Fruit fly (Drosophila melanogaster) whole organism, wandering third instar larva: ENCODE measurements around the gene CG10237.

Experiments used
- CG32264 ChIP-seq: fragments of 200-800 bp; sonication (Bioruptor generic); optimal IDR thresholded peaks from 2 replicates; lab custom pipeline; 2016; ENCODE audit warnings: missing biosample characterization, missing genetic modification characterization
- CG9705 ChIP-seq: fragments of 200-800 bp; sonication (Bioruptor generic); optimal IDR thresholded peaks from 2 replicates; lab custom pipeline; 2018; ENCODE audit warnings: missing biosample characterization, mild to moderate bottlenecking, missing genetic modification characterization
- Dif ChIP-seq: fragments of 200-275, 200-300 bp; sonication (Bioruptor generic); optimal IDR thresholded peaks from 2 replicates; lab custom pipeline; 2018; ENCODE audit warnings: missing biosample characterization, missing genetic modification characterization; ENCODE audit not compliant: partially characterized antibody
- GATAd ChIP-seq: sonication (Bioruptor generic); optimal IDR thresholded peaks from 2 replicates; lab custom pipeline; 2016; ENCODE audit warnings: missing biosample characterization, missing genetic modification characterization
- Hnf4 ChIP-seq: fragments of 200-800 bp; sonication (Bioruptor generic); optimal IDR thresholded peaks from 2 replicates; lab custom pipeline; 2016; ENCODE audit warnings: missing biosample characterization, mild to moderate bottlenecking, missing genetic modification characterization
- Hr78 ChIP-seq: fragments of >200 bp; optimal IDR thresholded peaks from 2 replicates; lab custom pipeline; 2017; ENCODE audit warnings: missing biosample characterization, missing genetic modification characterization
- Hr83 ChIP-seq: fragments of 200-300 bp; sonication (Bioruptor generic); optimal IDR thresholded peaks from 2 replicates; lab custom pipeline; 2016; ENCODE audit warnings: missing biosample characterization, mild to moderate bottlenecking, missing genetic modification characterization, moderate library complexity; ENCODE audit not compliant: poor library complexity, severe bottlenecking
- Myc ChIP-seq: fragments of >200 bp; optimal IDR thresholded peaks from 2 replicates; lab custom pipeline; 2017
- Rel ChIP-seq, 2 experiments: fragments of 200-800 bp; sonication (Bioruptor generic) in 1 of 2; optimal IDR thresholded peaks; 2 replicates in 1 of 2; 3 replicates in 1 of 2; lab custom pipeline; 2016 to 2019; ENCODE audit warnings: mild to moderate bottlenecking in 2 of 2, missing biosample characterization in 2 of 2, missing genetic modification characterization in 2 of 2, moderate library complexity in 1 of 2
- Vsx2 ChIP-seq: fragments of 200-300, 225-300 bp; sonication (Bioruptor generic); optimal IDR thresholded peaks from 2 replicates; lab custom pipeline; 2018; ENCODE audit warnings: missing biosample characterization, missing genetic modification characterization; ENCODE audit not compliant: partially characterized antibody
- br ChIP-seq: fragments of 200-800 bp; sonication (Bioruptor generic); optimal IDR thresholded peaks from 2 replicates; lab custom pipeline; 2016; ENCODE audit warnings: missing biosample characterization, missing genetic modification characterization
- dl ChIP-seq, 2 experiments: fragments of 175-275, 200-275 bp in 1 of 2; fragments of 200-275 bp in 1 of 2; sonication (Bioruptor generic); optimal IDR thresholded peaks; lab custom pipeline; 2018; ENCODE audit warnings: mild to moderate bottlenecking in 2 of 2, missing biosample characterization in 2 of 2, missing genetic modification characterization in 2 of 2, moderate library complexity in 2 of 2; ENCODE audit not compliant: partially characterized antibody in 2 of 2, insufficient read depth in 1 of 2
- dmrt93B ChIP-seq: fragments of 200-800 bp; sonication (Bioruptor generic); optimal IDR thresholded peaks from 2 replicates; lab custom pipeline; 2018; ENCODE audit warnings: missing biosample characterization, mild to moderate bottlenecking, missing genetic modification characterization
- fru ChIP-seq: fragments of 200-800 bp; sonication (Bioruptor generic); optimal IDR thresholded peaks from 3 replicates; lab custom pipeline; 2016; ENCODE audit warnings: missing biosample characterization, mild to moderate bottlenecking, missing genetic modification characterization
- lola ChIP-seq: fragments of >200 bp; optimal IDR thresholded peaks from 2 replicates; lab custom pipeline; 2017; ENCODE audit warnings: missing biosample characterization, missing genetic modification characterization
- pan ChIP-seq: fragments of >200 bp; optimal IDR thresholded peaks from 2 replicates; lab custom pipeline; 2017
- psq ChIP-seq: fragments of 200-800 bp; sonication (Bioruptor generic); optimal IDR thresholded peaks from 3 replicates; lab custom pipeline; 2017; ENCODE audit warnings: missing biosample characterization, mild to moderate bottlenecking, missing genetic modification characterization, moderate library complexity
- rgr ChIP-seq: fragments of 200-800 bp; sonication (Bioruptor generic); optimal IDR thresholded peaks from 3 replicates; lab custom pipeline; 2016; ENCODE audit warnings: missing biosample characterization, mild to moderate bottlenecking, missing genetic modification characterization
- woc ChIP-seq: sonication (Bioruptor generic); optimal IDR thresholded peaks from 2 replicates; lab custom pipeline; 2016; ENCODE audit warnings: missing biosample characterization, mild to moderate bottlenecking, missing genetic modification characterization

Gene CG10237

DNA sequence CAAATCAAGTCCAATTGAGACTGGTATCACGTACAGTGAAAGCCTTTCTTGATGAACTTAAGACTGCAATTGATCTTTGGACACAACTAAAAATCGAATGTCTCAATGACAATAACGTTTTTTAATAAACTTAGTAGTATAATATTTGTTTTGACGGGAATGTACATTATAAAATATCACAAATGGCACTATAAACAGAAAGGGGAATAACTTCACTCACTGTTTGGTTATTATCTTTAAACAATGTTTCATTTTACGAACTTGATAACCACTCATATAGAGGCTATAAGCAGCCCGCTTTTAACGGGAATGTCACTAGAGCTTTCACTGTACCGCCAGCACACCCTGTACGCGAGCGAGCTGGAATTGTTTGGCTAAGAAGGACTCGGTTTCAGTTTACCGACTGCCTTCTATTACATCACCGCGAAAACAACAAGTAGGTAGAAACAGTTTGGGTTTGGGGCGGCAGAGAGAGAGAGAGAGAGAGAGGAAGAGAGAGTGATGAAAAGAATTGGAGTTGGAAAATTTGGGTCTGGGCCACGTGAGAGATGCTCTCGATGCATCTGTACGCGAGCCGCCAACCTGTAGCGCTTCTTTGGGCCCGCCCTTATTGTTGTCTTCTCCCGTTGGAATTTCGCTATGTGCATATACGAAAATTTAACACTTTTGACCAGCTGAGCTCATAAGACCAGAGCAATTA lies 44.8 kb downstream of the CG10237 start (continued):
- no peak for TF ChIP-seq Rel (GFP tag; optimal IDR thresholded peaks at IDR 0.05; lab: Kevin White, UChicago)
- TF ChIP-seq Rel (tag; optimal IDR thresholded peaks at IDR 0.05; lab: Kevin White, UChicago): peak; percentile 60
- peak; percentile 43 for TF ChIP-seq CG32264 (GFP tag; lab: Kevin White, UChicago)
- TF ChIP-seq dmrt93B (GFP tag; lab: Kevin White, UChicago): peak; percentile 37
- TF ChIP-seq, all 38 proteins: peak for 20

- TF ChIP-seq Myc (lab: Kevin White, UChicago) (peak; percentile 89), dmrt93B (GFP tag; lab: Kevin White, UChicago) (no peak)
Observed at dm6 chr2L:19393703-19394210, 48.8 kb downstream of the CG10237 start, which contains the start of gene CG31798. CG31798 (plus strand) TSS chr2L:19394160.

DNA sequence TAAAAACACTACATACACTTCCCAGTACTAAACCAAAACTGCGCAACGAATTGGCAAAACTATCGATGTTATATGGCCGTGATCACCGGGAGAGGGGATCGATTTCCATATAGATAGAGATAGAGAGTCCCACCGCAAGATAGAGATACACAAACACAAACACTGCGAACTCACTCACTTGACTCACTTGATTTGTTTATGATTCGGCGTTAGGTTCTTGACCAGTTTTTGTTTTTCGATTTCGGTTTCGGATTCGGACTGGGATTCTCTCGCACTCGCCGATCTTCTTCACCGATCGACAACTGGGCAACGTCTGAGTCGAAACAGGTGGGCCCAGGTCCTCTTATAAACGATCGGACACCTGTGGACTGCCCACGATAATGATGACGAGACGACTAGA lies 52.8 kb downstream of the CG10237 start, which contains the start of gene CG17549:
TSS of gene CG17549 (minus strand) at position 327 of the 400 bp plus-strand sequence.
- TF ChIP-seq Hr83 (GFP tag; lab: Kevin White, UChicago) (peak; percentile 11), Rel (GFP tag; optimal IDR thresholded peaks at IDR 0.05; lab: Kevin White, UChicago) (no peak), Rel (tag; optimal IDR thresholded peaks at IDR 0.05; lab: Kevin White, UChicago) (peak; percentile 17), Hnf4 (GFP tag; lab: Kevin White, UChicago) (no peak)

- TF ChIP-seq CG9705 (no peak), Vsx2 (no peak), br (GFP tag; lab: Kevin White, UChicago) (no peak), Rel (GFP tag; optimal IDR thresholded peaks at IDR 0.05; lab: Kevin White, UChicago) (no peak), Rel (tag; optimal IDR thresholded peaks at IDR 0.05; lab: Kevin White, UChicago) (peak; percentile 93), rgr (no peak), Hr78 (no peak)
Observed at dm6 chr2L:19388966-19389365, 53.6 kb downstream of the CG10237 start.

dm6 chr2L:19386106-19386715 lies 56.3 kb downstream of the CG10237 start, which contains the start of gene fon:
fon (minus strand) TSS chr2L:19386205.
- TF ChIP-seq Dif (GFP tag; lab: Kevin White, UChicago) (no peak), woc (GFP tag; lab: Kevin White, UChicago) (no peak), fru (GFP tag; lab: Kevin White, UChicago) (no peak), dl (GFP tag; optimal IDR thresholded peaks at IDR 0.05; lab: Kevin White, UChicago; ENCODE audit: insufficient read depth in 1 of 2, partially characterized antibody in 2 of 2) (no peak), lola (GFP tag; lab: Kevin White, UChicago) (no peak), pan (lab: Kevin White, UChicago) (no peak), CG32264 (GFP tag; lab: Kevin White, UChicago) (no peak), psq (GFP tag; lab: Kevin White, UChicago) (no peak), br (GFP tag; lab: Kevin White, UChicago) (no peak), GATAd (GFP tag; lab: Kevin White, UChicago) (no peak)
